Fruit fly (Drosophila melanogaster) whole organism, prepupa: Measurements from ENCODE around the gene CG12531.
A peak's percentile ranks its signal among the peaks of the same experiment; 100 is the strongest.

ENCODE experiments used
- CG10631 ChIP-seq: fragments of 200-800 bp; sonication (Bioruptor generic); optimal IDR thresholded peaks from 2 replicates; lab custom pipeline; 2016; ENCODE audit warnings: missing biosample characterization, missing genetic modification characterization
- CG10669 ChIP-seq: fragments of 200-800 bp; sonication (Bioruptor generic); optimal IDR thresholded peaks from 3 replicates; lab custom pipeline; 2018; ENCODE audit warnings: missing biosample characterization, mild to moderate bottlenecking, missing genetic modification characterization, moderate library complexity
- CG4318 ChIP-seq: fragments of 200-800 bp; sonication (Bioruptor generic); optimal IDR thresholded peaks from 3 replicates; lab custom pipeline; 2017; ENCODE audit warnings: missing biosample characterization, mild to moderate bottlenecking, missing genetic modification characterization
- CG9139 ChIP-seq: fragments of 200-800 bp; sonication (Bioruptor generic); optimal IDR thresholded peaks from 3 replicates; lab custom pipeline; 2017; ENCODE audit warnings: missing biosample characterization, mild to moderate bottlenecking, missing genetic modification characterization
- Lpt ChIP-seq: fragments of 200-800 bp; sonication (Bioruptor generic); optimal IDR thresholded peaks from 3 replicates; lab custom pipeline; 2016; ENCODE audit warnings: missing biosample characterization, missing genetic modification characterization
- Met ChIP-seq: fragments of 200-800 bp; sonication (Bioruptor generic); optimal IDR thresholded peaks from 3 replicates; lab custom pipeline; 2016; ENCODE audit warnings: missing biosample characterization, missing genetic modification characterization
- Sox102F ChIP-seq: fragments of 200-800 bp; sonication (Bioruptor generic); optimal IDR thresholded peaks from 2 replicates; lab custom pipeline; 2016; ENCODE audit warnings: missing biosample characterization, mild to moderate bottlenecking, missing genetic modification characterization
- Sox15 ChIP-seq: fragments of 200-800 bp; sonication (Bioruptor generic); optimal IDR thresholded peaks from 3 replicates; lab custom pipeline; 2016; ENCODE audit warnings: missing biosample characterization, missing genetic modification characterization
- fkh ChIP-seq: fragments of 200-800 bp; sonication (Bioruptor generic); optimal IDR thresholded peaks from 3 replicates; lab custom pipeline; 2017; ENCODE audit warnings: missing biosample characterization, mild to moderate bottlenecking, missing genetic modification characterization, moderate library complexity
- salr ChIP-seq, 2 experiments: fragments of 200-800 bp; sonication (Bioruptor generic); optimal IDR thresholded peaks; 3 replicates each; lab custom pipeline; 2016 to 2018; ENCODE audit warnings: missing biosample characterization in 2 of 2, missing genetic modification characterization in 2 of 2, mild to moderate bottlenecking in 1 of 2
- vri ChIP-seq: fragments of 200-800 bp; sonication (Bioruptor generic); optimal IDR thresholded peaks from 3 replicates; lab custom pipeline; 2016; ENCODE audit warnings: missing biosample characterization, mild to moderate bottlenecking, missing genetic modification characterization

DNA sequence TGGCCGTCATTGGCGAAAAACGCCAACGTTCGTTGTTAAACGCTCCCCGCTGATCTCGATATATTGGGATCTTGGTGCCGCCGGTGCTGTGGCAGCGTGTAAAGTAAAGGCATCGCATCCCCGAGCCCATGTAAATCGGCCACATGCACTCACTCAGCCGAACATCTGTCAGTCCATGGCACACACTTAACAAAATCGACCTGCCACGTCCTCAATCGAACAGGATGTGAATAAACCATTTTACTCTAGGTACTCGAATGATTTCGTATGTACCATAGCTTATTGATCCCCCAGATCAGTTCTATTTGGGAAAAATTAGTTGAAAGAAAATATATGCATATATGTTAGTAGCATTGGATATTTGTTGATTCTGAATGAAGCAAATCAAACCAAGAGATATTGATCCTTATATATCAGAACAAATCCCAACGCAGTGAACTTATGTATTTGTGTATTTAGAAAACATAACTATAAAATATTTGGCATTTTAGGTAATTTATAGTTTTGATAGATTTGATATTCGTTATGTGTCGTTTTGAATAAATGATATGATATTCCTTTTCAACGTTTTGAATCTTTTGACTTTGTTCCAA is 2.3 kb upstream of the CG12531 start:
- TF ChIP-seq Met (GFP tag; lab: Kevin White, UChicago) (no peak), vri (GFP tag; lab: Kevin White, UChicago) (no peak), Sox102F (GFP tag; lab: Kevin White, UChicago) (no peak), CG4318 (GFP tag; lab: Kevin White, UChicago) (no peak), fkh (no peak), CG10631 (GFP tag; lab: Kevin White, UChicago) (peak; percentile 5), Lpt (no peak), CG10669 (GFP tag; lab: Kevin White, UChicago) (no peak), Sox15 (no peak), CG9139 (GFP tag; lab: Kevin White, UChicago) (no peak), salr (GFP tag; optimal IDR thresholded peaks at IDR 0.05; lab: Kevin White, UChicago) (no peak)
